Worm (Caenorhabditis elegans): ENCODE data around the gene plpp-1.2.

DNA sequence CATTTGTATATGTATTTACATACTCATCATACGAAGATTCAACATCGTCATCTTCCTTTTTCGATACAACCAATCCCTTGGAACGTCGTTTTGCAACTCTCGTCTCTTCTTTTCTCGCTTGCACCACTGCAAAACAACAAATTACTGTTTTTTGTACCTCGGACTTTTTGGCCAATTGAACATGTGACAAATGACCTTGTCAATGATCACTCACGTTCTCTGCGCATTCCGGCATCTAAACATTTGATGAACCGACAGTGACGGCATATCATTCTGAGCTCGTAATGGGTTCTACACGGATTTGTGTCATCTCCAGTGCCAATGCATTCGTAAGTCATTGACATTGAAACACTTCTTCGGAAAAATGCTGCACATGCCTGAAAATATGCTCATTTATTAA lies 37.1 kb upstream of the plpp-1.2 start:
- TF ChIP-seq let-526 (GFP tag; IDR thresholded peaks at IDR 0.05) (no peak), hlh-26 (GFP tag; conservative IDR thresholded peaks at IDR 0.05) (no peak)
